Fruit fly (Drosophila melanogaster): ENCODE results near the gene CG5921.

DNA sequence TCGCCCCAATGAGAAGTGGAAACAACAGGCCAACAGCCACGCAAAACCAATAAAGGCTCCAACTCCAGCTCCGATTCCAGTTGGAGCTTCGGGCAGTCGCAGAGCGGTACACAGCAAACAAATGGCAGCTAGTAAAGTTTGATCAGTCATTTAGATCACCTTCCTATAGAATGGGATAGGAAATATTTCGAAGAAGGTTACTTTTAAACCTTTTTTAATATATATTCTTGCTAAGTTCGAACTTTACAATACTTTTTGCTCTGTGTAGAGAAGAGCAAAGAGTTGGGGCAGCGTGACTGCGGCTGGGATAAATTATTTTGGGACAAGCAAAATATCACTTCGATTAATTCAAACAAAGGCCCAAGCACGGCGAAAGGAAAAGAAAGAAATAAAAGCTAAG lies 30.4 kb upstream of the CG5921 start:
- TF ChIP-seq CG8478 (optimal IDR thresholded peaks at IDR 0.05), result no peak
- TF ChIP-seq psq (optimal IDR thresholded peaks at IDR 0.05), result no peak

All from whole organism.